Worm (Caenorhabditis elegans) whole organism, L1 larva: ENCODE results near the gene ugt-58.
A peak's percentile ranks its signal among the peaks of the same experiment; 100 is the strongest.

Source experiments
- C16A3.4 ChIP-seq: fragments of 150-350 bp; optimal IDR thresholded peaks from 2 replicates; lab custom pipeline; 2014; ENCODE audit warnings: missing biosample characterization, missing genetic modification characterization
- alr-1 ChIP-seq: fragments of 200-800 bp; sonication (Bioruptor generic); optimal IDR thresholded peaks from 2 replicates; lab custom pipeline; 2018; ENCODE audit warnings: borderline replicate concordance, mild to moderate bottlenecking, missing genetic modification characterization, missing compliant biosample characterization
- ama-1 ChIP-seq: fragments of 150-350 bp; optimal IDR thresholded peaks from 2 replicates; lab custom pipeline; 2014
- blmp-1 ChIP-seq: fragments of 150-350 bp; optimal IDR thresholded peaks from 2 replicates; lab custom pipeline; 2014; ENCODE audit warnings: missing biosample characterization, missing genetic modification characterization
- ceh-63 ChIP-seq: fragments of 200-800 bp; sonication (Bioruptor generic); optimal IDR thresholded peaks from 2 replicates; lab custom pipeline; 2018; ENCODE audit warnings: mild to moderate bottlenecking, missing genetic modification characterization, missing compliant biosample characterization
- ceh-88 ChIP-seq: fragments of 200-800 bp; sonication (Bioruptor generic); IDR thresholded peaks from 2 replicates; pipeline ENCODE4 v1.3.6; 2022; ENCODE audit warnings: missing genetic modification characterization, missing compliant biosample characterization
- ceh-90 ChIP-seq: sonication (generic microtip); optimal IDR thresholded peaks from 2 replicates; lab custom pipeline; 2016; ENCODE audit warnings: missing genetic modification characterization, missing compliant biosample characterization
- ces-1 ChIP-seq: fragments of 150-350 bp; optimal IDR thresholded peaks from 2 replicates; lab custom pipeline; 2014; ENCODE audit warnings: missing biosample characterization, missing genetic modification reagents, missing genetic modification characterization
- dpl-1 ChIP-seq, 3 experiments: fragments of 150-350 bp in 2 of 3; sonication (generic microtip) in 1 of 3; optimal IDR thresholded peaks; 2 replicates each; lab custom pipeline; 2014 to 2017; ENCODE audit warnings: missing biosample characterization in 3 of 3, missing genetic modification characterization in 3 of 3, missing genetic modification reagents in 3 of 3
- egl-13 ChIP-seq: sonication (generic microtip); optimal IDR thresholded peaks from 2 replicates; lab custom pipeline; 2016; ENCODE audit warnings: missing genotype, missing genetic modification reagents, missing genetic modification characterization, missing compliant biosample characterization
- egl-27 ChIP-seq, 2 experiments: fragments of 150-350 bp in 1 of 2; sonication (generic microtip); optimal IDR thresholded peaks; 3 replicates each; lab custom pipeline; 2017 to 2018; ENCODE audit warnings: missing biosample characterization in 2 of 2, missing genetic modification characterization in 2 of 2, missing genetic modification reagents in 2 of 2
- elt-3 ChIP-seq, 6 experiments: fragments of 150-350 bp in 1 of 6; sonication (generic microtip); optimal IDR thresholded peaks; 2 replicates each; lab custom pipeline; 2017 to 2018; ENCODE audit warnings: missing biosample characterization in 6 of 6, missing genetic modification characterization in 6 of 6, inconsistent platforms in 1 of 6
- ets-5 ChIP-seq: fragments of 200-800 bp; sonication (Bioruptor generic); IDR thresholded peaks from 2 replicates; pipeline ENCODE4 v1.3.6; 2022; ENCODE audit warnings: missing genetic modification characterization, missing compliant biosample characterization
- fkh-10 ChIP-seq: sonication (generic microtip); optimal IDR thresholded peaks from 2 replicates; lab custom pipeline; 2017; ENCODE audit warnings: missing biosample characterization, missing genetic modification reagents, missing genetic modification characterization
- fkh-8 ChIP-seq: sonication (generic microtip); optimal IDR thresholded peaks from 2 replicates; lab custom pipeline; 2016; ENCODE audit warnings: mild to moderate bottlenecking, missing genetic modification characterization, missing compliant biosample characterization
- fos-1 ChIP-seq: fragments of 150-350 bp; optimal IDR thresholded peaks from 2 replicates; lab custom pipeline; 2014; ENCODE audit warnings: missing biosample characterization, missing genetic modification characterization
- grh-1 ChIP-seq: fragments of 200-800 bp; sonication (Bioruptor generic); IDR thresholded peaks from 2 replicates; pipeline ENCODE4 v1.3.6; 2022; ENCODE audit warnings: missing genetic modification reagents, missing genetic modification characterization, missing compliant biosample characterization
- hlh-17 ChIP-seq: fragments of 200-800 bp; sonication (Bioruptor generic); optimal IDR thresholded peaks from 2 replicates; lab custom pipeline; 2018; ENCODE audit warnings: missing genetic modification characterization, mild to moderate bottlenecking, missing compliant biosample characterization, moderate library complexity, borderline replicate concordance
- hlh-4 ChIP-seq: sonication (generic microtip); optimal IDR thresholded peaks from 2 replicates; lab custom pipeline; 2016; ENCODE audit warnings: mild to moderate bottlenecking, missing genetic modification characterization, missing compliant biosample characterization
- hpl-2 ChIP-seq: fragments of 150-350 bp; optimal IDR thresholded peaks from 2 replicates; lab custom pipeline; 2014; ENCODE audit warnings: missing biosample characterization, missing genetic modification reagents, missing genetic modification characterization
- lin-13 ChIP-seq: fragments of 150-350 bp; optimal IDR thresholded peaks from 2 replicates; lab custom pipeline; 2014; ENCODE audit warnings: missing biosample characterization, missing genetic modification reagents, missing genetic modification characterization
- lin-14 ChIP-seq: fragments of 200-800 bp; sonication (Bioruptor generic); optimal IDR thresholded peaks from 2 replicates; lab custom pipeline; 2018; ENCODE audit warnings: mild to moderate bottlenecking, missing genetic modification characterization, moderate library complexity, missing compliant biosample characterization
- lin-15B ChIP-seq: fragments of 150-350 bp; sonication (generic microtip); optimal IDR thresholded peaks from 3 replicates; lab custom pipeline; 2014; ENCODE audit warnings: missing biosample characterization, missing genetic modification characterization
- lin-39 ChIP-seq: fragments of 150-350 bp; optimal IDR thresholded peaks from 2 replicates; lab custom pipeline; 2014; ENCODE audit warnings: missing biosample characterization, missing genetic modification reagents, missing genetic modification characterization
- lir-3 ChIP-seq: sonication (generic microtip); optimal IDR thresholded peaks from 2 replicates; lab custom pipeline; 2016; ENCODE audit warnings: mild to moderate bottlenecking, missing genetic modification characterization, moderate library complexity, missing compliant biosample characterization; ENCODE audit not compliant: poor library complexity
- lsy-2 ChIP-seq, 2 experiments: fragments of 150-350 bp; optimal IDR thresholded peaks; 2 replicates each; lab custom pipeline; 2014; ENCODE audit warnings: missing biosample characterization in 2 of 2, missing genetic modification characterization in 2 of 2
- mab-9 ChIP-seq: fragments of 200-800 bp; sonication (Bioruptor generic); IDR thresholded peaks from 2 replicates; pipeline ENCODE4 v1.3.6; 2022; ENCODE audit warnings: missing genetic modification reagents, missing genetic modification characterization, missing compliant biosample characterization
- mdl-1 ChIP-seq, 2 experiments: fragments of 150-350 bp; optimal IDR thresholded peaks; 2 replicates each; lab custom pipeline; 2014 to 2017; ENCODE audit warnings: missing biosample characterization in 2 of 2, missing genetic modification characterization in 2 of 2, inconsistent platforms in 1 of 2
- mef-2 ChIP-seq: fragments of 150-350 bp; optimal IDR thresholded peaks from 2 replicates; lab custom pipeline; 2014; ENCODE audit warnings: missing biosample characterization, missing genetic modification characterization
- mep-1 ChIP-seq: fragments of 150-350 bp; optimal IDR thresholded peaks from 2 replicates; lab custom pipeline; 2014; ENCODE audit warnings: missing biosample characterization, missing genetic modification characterization
- nhr-11 ChIP-seq: fragments of 150-350 bp; optimal IDR thresholded peaks from 2 replicates; lab custom pipeline; 2014; ENCODE audit warnings: missing biosample characterization, missing genetic modification characterization
- nhr-19 ChIP-seq: fragments of 200-800 bp; sonication (Bioruptor generic); conservative IDR thresholded peaks from 2 replicates; pipeline ENCODE4 v1.3.6; 2022; ENCODE audit warnings: missing genetic modification characterization, missing compliant biosample characterization
- nhr-20 ChIP-seq: sonication (generic microtip); optimal IDR thresholded peaks from 2 replicates; lab custom pipeline; 2016; ENCODE audit warnings: mild to moderate bottlenecking, missing genetic modification characterization, missing compliant biosample characterization
- nhr-237 ChIP-seq: fragments of 150-350 bp; optimal IDR thresholded peaks from 2 replicates; lab custom pipeline; 2014; ENCODE audit warnings: missing biosample characterization, missing genetic modification characterization
- nhr-28 ChIP-seq: fragments of 150-350 bp; optimal IDR thresholded peaks from 2 replicates; lab custom pipeline; 2014; ENCODE audit warnings: missing biosample characterization, missing genetic modification characterization
- nhr-47 ChIP-seq: sonication (generic microtip); optimal IDR thresholded peaks from 2 replicates; lab custom pipeline; 2016; ENCODE audit warnings: mild to moderate bottlenecking, missing genetic modification characterization, moderate library complexity, missing compliant biosample characterization
- nhr-71 ChIP-seq: sonication (generic microtip); optimal IDR thresholded peaks from 2 replicates; lab custom pipeline; 2016; ENCODE audit warnings: mild to moderate bottlenecking, missing genetic modification characterization, moderate library complexity, missing compliant biosample characterization
- nhr-76 ChIP-seq: sonication (generic microtip); optimal IDR thresholded peaks from 2 replicates; lab custom pipeline; 2017; ENCODE audit warnings: missing biosample characterization, missing genetic modification characterization
- nhr-77 ChIP-seq: fragments of 150-350 bp; optimal IDR thresholded peaks from 2 replicates; lab custom pipeline; 2014; ENCODE audit warnings: missing biosample characterization, missing genetic modification characterization
- nhr-85 ChIP-seq: sonication (generic microtip); peaks from one replicate; lab custom pipeline; 2016; ENCODE audit warnings: missing genetic modification characterization, inconsistent platforms, missing compliant biosample characterization
- nhr-90 ChIP-seq: sonication (generic microtip); optimal IDR thresholded peaks from 2 replicates; lab custom pipeline; 2016; ENCODE audit warnings: mild to moderate bottlenecking, missing genetic modification characterization, missing compliant biosample characterization; ENCODE audit not compliant: poor library complexity
- pax-3 ChIP-seq: fragments of 200-800 bp; sonication (Bioruptor generic); optimal IDR thresholded peaks from 2 replicates; lab custom pipeline; 2018; ENCODE audit warnings: mild to moderate bottlenecking, missing genetic modification characterization, moderate library complexity, missing compliant biosample characterization
- rnt-1 ChIP-seq: sonication (generic microtip); optimal IDR thresholded peaks from 2 replicates; lab custom pipeline; 2016; ENCODE audit warnings: mild to moderate bottlenecking, missing genetic modification characterization, moderate library complexity, missing compliant biosample characterization
- skn-1 ChIP-seq: fragments of 150-350 bp; optimal IDR thresholded peaks from 2 replicates; lab custom pipeline; 2014; ENCODE audit warnings: missing biosample characterization, missing genetic modification characterization
- snu-23 ChIP-seq: sonication (generic microtip); optimal IDR thresholded peaks from 2 replicates; lab custom pipeline; 2016; ENCODE audit warnings: missing genetic modification characterization, missing compliant biosample characterization
- sptf-1 ChIP-seq: fragments of 150-350 bp; optimal IDR thresholded peaks from 2 replicates; lab custom pipeline; 2014; ENCODE audit warnings: missing biosample characterization, missing genetic modification characterization
- swsn-7 ChIP-seq: sonication (generic microtip); optimal IDR thresholded peaks from 2 replicates; lab custom pipeline; 2016; ENCODE audit warnings: missing genetic modification characterization, missing compliant biosample characterization
- tlp-1 ChIP-seq: fragments of 150-350 bp; optimal IDR thresholded peaks from 2 replicates; lab custom pipeline; 2014; ENCODE audit warnings: missing biosample characterization, missing genetic modification characterization
- unc-30 ChIP-seq: sonication (generic microtip); optimal IDR thresholded peaks from 2 replicates; lab custom pipeline; 2017; ENCODE audit warnings: missing biosample characterization, missing genetic modification characterization
- vab-15 ChIP-seq: sonication (generic microtip); optimal IDR thresholded peaks from 2 replicates; lab custom pipeline; 2017; ENCODE audit warnings: missing genotype, mild to moderate bottlenecking, missing genetic modification characterization, missing compliant biosample characterization
- zip-4 ChIP-seq: fragments of 200-800 bp; sonication (Bioruptor generic); optimal IDR thresholded peaks from 2 replicates; lab custom pipeline; 2018; ENCODE audit warnings: mild to moderate bottlenecking, missing genetic modification characterization, moderate library complexity, missing compliant biosample characterization
- ztf-11 ChIP-seq, 2 experiments: sonication (generic microtip); optimal IDR thresholded peaks; 2 replicates each; lab custom pipeline; 2016 to 2017; ENCODE audit warnings: missing genetic modification characterization in 2 of 2, missing biosample characterization in 1 of 2, missing compliant biosample characterization in 1 of 2

ugt-58 gene

ce11 chrII:9605954-9606353, 19.4 kb upstream of the ugt-58 start (continued):
- TF ChIP-seq egl-27 (tag; optimal IDR thresholded peaks at IDR 0.05; lab: Kevin White, UChicago): no peak
- no peak for TF ChIP-seq mep-1 (tag; lab: Kevin White, UChicago)
- TF ChIP-seq hlh-4: no peak
- peak in 1 of 2 experiments; percentile 32 for TF ChIP-seq lsy-2 (tag; optimal IDR thresholded peaks at IDR 0.05; lab: Kevin White, UChicago)
- no peak for TF ChIP-seq ets-5
- no peak for TF ChIP-seq ces-1 (GFP tag; lab: Kevin White, UChicago)
- TF ChIP-seq fkh-8 (tag; lab: Kevin White, UChicago): no peak
- TF ChIP-seq mef-2 (tag; lab: Kevin White, UChicago): no peak
- TF ChIP-seq ceh-63 (GFP tag; lab: Kevin White, UChicago): no peak
- no peak for TF ChIP-seq nhr-28 (tag; lab: Kevin White, UChicago)
- TF ChIP-seq ztf-11 (tag; optimal IDR thresholded peaks at IDR 0.05; lab: Kevin White, UChicago): no peak
- no peak for TF ChIP-seq vab-15 (tag; lab: Kevin White, UChicago)
- TF ChIP-seq lin-14 (GFP tag; lab: Kevin White, UChicago): peak; percentile 43
- no peak for TF ChIP-seq dpl-1 (GFP tag; optimal IDR thresholded peaks at IDR 0.05; lab: Kevin White, UChicago)
- no peak for TF ChIP-seq ama-1 (lab: Kevin White, UChicago)
- TF ChIP-seq nhr-76 (tag; lab: Kevin White, UChicago): no peak
- no peak for TF ChIP-seq nhr-90 (tag; lab: Kevin White, UChicago)
- TF ChIP-seq blmp-1 (tag; lab: Kevin White, UChicago): peak; percentile 78
- TF ChIP-seq lin-13 (GFP tag; lab: Kevin White, UChicago): no peak
- TF ChIP-seq mdl-1 (tag; optimal IDR thresholded peaks at IDR 0.05; lab: Kevin White, UChicago): no peak
- TF ChIP-seq C16A3.4 (tag; lab: Kevin White, UChicago): no peak
- TF ChIP-seq fos-1: no peak
- no peak for TF ChIP-seq egl-13 (tag; lab: Kevin White, UChicago)
- TF ChIP-seq hlh-17 (GFP tag; lab: Kevin White, UChicago): no peak
- TF ChIP-seq grh-1: no peak
- TF ChIP-seq nhr-11 (tag; lab: Kevin White, UChicago): no peak
- no peak for TF ChIP-seq nhr-237 (tag; lab: Kevin White, UChicago)
- no peak for TF ChIP-seq zip-4 (GFP tag; lab: Kevin White, UChicago)
- TF ChIP-seq rnt-1: no peak
- TF ChIP-seq swsn-7: no peak
- no peak for TF ChIP-seq lin-15B (tag; lab: Kevin White, UChicago)
- TF ChIP-seq elt-3 (tag; optimal IDR thresholded peaks at IDR 0.05; lab: Kevin White, UChicago): peak in 3 of 6 experiments; percentile 8 to 85 (median 51)
- no peak for TF ChIP-seq ceh-88 (GFP tag; lab: Robert Waterston, UW)
- TF ChIP-seq sptf-1 (tag; lab: Kevin White, UChicago): no peak
- no peak for TF ChIP-seq unc-30 (tag; lab: Kevin White, UChicago)
- no peak for TF ChIP-seq pax-3 (tag; lab: Kevin White, UChicago)
- peak; percentile 47 for TF ChIP-seq lin-39
- TF ChIP-seq mab-9 (GFP tag; lab: Robert Waterston, UW): no peak
- TF ChIP-seq nhr-19 (GFP tag; lab: Robert Waterston, UW): peak; percentile 39
- TF ChIP-seq nhr-77: no peak
- TF ChIP-seq tlp-1 (tag; lab: Kevin White, UChicago): no peak

DNA sequence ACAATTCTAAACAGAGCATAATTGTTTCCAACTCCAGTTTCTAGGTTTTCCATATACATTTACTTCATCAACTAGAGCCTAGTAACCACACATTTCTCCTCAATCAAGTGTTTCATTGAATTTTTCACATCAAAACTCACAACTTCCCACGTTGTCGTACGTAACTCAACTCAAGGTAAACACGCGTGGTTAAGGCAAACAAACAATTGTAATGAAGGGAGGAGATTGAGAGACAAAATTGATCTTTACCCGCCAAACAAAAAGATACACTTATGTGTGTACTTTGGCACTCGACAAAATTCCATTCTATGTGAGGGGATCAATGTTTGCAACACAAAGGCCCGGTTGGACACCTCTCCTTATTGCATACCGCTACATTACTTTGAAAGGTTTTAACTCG, 18.8 kb upstream of the ugt-58 start, which contains the start of gene nhr-19:
TSS of gene nhr-19 (minus strand) at position 191 of the 400 bp plus-strand sequence.
- TF ChIP-seq mdl-1 (tag; optimal IDR thresholded peaks at IDR 0.05; lab: Kevin White, UChicago) (peak in 1 of 2 experiments; percentile 72), fkh-10 (no peak), nhr-90 (tag; lab: Kevin White, UChicago) (no peak), dpl-1 (GFP tag; optimal IDR thresholded peaks at IDR 0.05; lab: Kevin White, UChicago) (no peak), nhr-19 (GFP tag; lab: Robert Waterston, UW) (peak; percentile 71), ztf-11 (tag; optimal IDR thresholded peaks at IDR 0.05; lab: Kevin White, UChicago) (no peak), lir-3 (tag; lab: Kevin White, UChicago) (no peak), nhr-85 (tag; lab: Kevin White, UChicago) (no peak), egl-13 (tag; lab: Kevin White, UChicago) (no peak), nhr-71 (no peak), nhr-20 (peak; percentile 50), C16A3.4 (tag; lab: Kevin White, UChicago) (peak; percentile 30), nhr-47 (tag; lab: Kevin White, UChicago) (peak; percentile 3), lin-39 (no peak), snu-23 (GFP tag; lab: Kevin White, UChicago) (peak; percentile 8), alr-1 (tag; lab: Kevin White, UChicago) (no peak), hpl-2 (no peak), mab-9 (GFP tag; lab: Robert Waterston, UW) (no peak), skn-1 (tag; lab: Kevin White, UChicago) (no peak), lsy-2 (tag; optimal IDR thresholded peaks at IDR 0.05; lab: Kevin White, UChicago) (peak in 1 of 2 experiments; percentile 13), ama-1 (lab: Kevin White, UChicago) (peak; percentile 9), ceh-90 (no peak)
